Worm (Caenorhabditis elegans) whole organism, L3 larva: ENCODE data around the gene fubl-1.

Experiments
- R02D3.7 ChIP-seq: fragments of 150-350 bp; optimal IDR thresholded peaks from 2 replicates; lab custom pipeline; 2014; ENCODE audit warnings: missing biosample characterization, missing genetic modification characterization
- ZK546.5 ChIP-seq: sonication (generic microtip); optimal IDR thresholded peaks from 2 replicates; lab custom pipeline; 2017; ENCODE audit warnings: missing biosample characterization, missing genetic modification characterization
- ama-1 ChIP-seq: fragments of 150-350 bp; optimal IDR thresholded peaks from 2 replicates; lab custom pipeline; 2018
- ceh-16 ChIP-seq: sonication (generic microtip); optimal IDR thresholded peaks from 2 replicates; lab custom pipeline; 2017; ENCODE audit warnings: missing biosample characterization, missing genetic modification characterization
- ceh-28 ChIP-seq: fragments of 150-350 bp; optimal IDR thresholded peaks from 2 replicates; lab custom pipeline; 2014; ENCODE audit warnings: missing biosample characterization, missing genetic modification reagents, missing genetic modification characterization
- ceh-82 ChIP-seq: fragments of 150-350 bp; optimal IDR thresholded peaks from 2 replicates; lab custom pipeline; 2014; ENCODE audit warnings: missing biosample characterization, missing genetic modification characterization
- ceh-9 ChIP-seq: sonication (generic microtip); optimal IDR thresholded peaks from 2 replicates; lab custom pipeline; 2018; ENCODE audit warnings: missing biosample characterization, missing genetic modification characterization
- daf-12 ChIP-seq: fragments of 150-350 bp; optimal IDR thresholded peaks from 2 replicates; lab custom pipeline; 2014; ENCODE audit warnings: missing biosample characterization, missing genetic modification reagents, missing genetic modification characterization
- egl-27 ChIP-seq: sonication (generic microtip); optimal IDR thresholded peaks from 4 replicates; lab custom pipeline; 2017; ENCODE audit warnings: missing biosample characterization, missing genetic modification reagents, missing genetic modification characterization
- egl-5 ChIP-seq: fragments of 150-350 bp; optimal IDR thresholded peaks from 2 replicates; lab custom pipeline; 2017; ENCODE audit warnings: missing biosample characterization, missing genetic modification reagents, missing genetic modification characterization, inconsistent platforms
- elt-1 ChIP-seq: fragments of 150-350 bp; optimal IDR thresholded peaks from 2 replicates; lab custom pipeline; 2014; ENCODE audit warnings: missing biosample characterization, missing genetic modification characterization
- elt-2 ChIP-seq: sonication (generic microtip); optimal IDR thresholded peaks from 2 replicates; lab custom pipeline; 2016; ENCODE audit warnings: missing genetic modification reagents, mild to moderate bottlenecking, missing genetic modification characterization, missing compliant biosample characterization
- elt-3 ChIP-seq, 3 experiments: fragments of 150-350 bp in 1 of 3; sonication (generic microtip) in 2 of 3; optimal IDR thresholded peaks; 2 replicates in 2 of 3; 4 replicates in 1 of 3; lab custom pipeline; 2014 to 2017; ENCODE audit warnings: missing biosample characterization in 3 of 3, missing genetic modification characterization in 3 of 3
- eor-1 ChIP-seq, 2 experiments: fragments of 150-350 bp; optimal IDR thresholded peaks; 2 replicates each; lab custom pipeline; 2014 to 2018; ENCODE audit warnings: missing biosample characterization in 2 of 2, missing genetic modification characterization in 2 of 2
- fkh-10 ChIP-seq: sonication (generic microtip); optimal IDR thresholded peaks from 2 replicates; lab custom pipeline; 2017; ENCODE audit warnings: missing biosample characterization, missing genetic modification reagents, missing genetic modification characterization
- hmg-11 ChIP-seq: sonication (generic microtip); optimal IDR thresholded peaks from 2 replicates; lab custom pipeline; 2016; ENCODE audit warnings: missing genetic modification characterization, missing compliant biosample characterization
- jun-1 ChIP-seq: fragments of 150-350 bp; optimal IDR thresholded peaks from 2 replicates; lab custom pipeline; 2014; ENCODE audit warnings: missing biosample characterization, missing genetic modification reagents, missing genetic modification characterization
- lin-15B ChIP-seq: fragments of 150-350 bp; optimal IDR thresholded peaks from 2 replicates; lab custom pipeline; 2014; ENCODE audit warnings: missing biosample characterization, missing genetic modification characterization
- lin-39 ChIP-seq: fragments of 150-350 bp; optimal IDR thresholded peaks from 2 replicates; lab custom pipeline; 2018; ENCODE audit warnings: missing biosample characterization, missing genetic modification reagents, missing genetic modification characterization
- lsy-12 ChIP-seq: sonication (generic microtip); optimal IDR thresholded peaks from 2 replicates; lab custom pipeline; 2016; ENCODE audit warnings: mild to moderate bottlenecking, missing genetic modification characterization, missing compliant biosample characterization
- mdl-1 ChIP-seq: fragments of 150-350 bp; optimal IDR thresholded peaks from 2 replicates; lab custom pipeline; 2014; ENCODE audit warnings: missing biosample characterization, missing genetic modification characterization
- nfya-1 ChIP-seq: sonication (generic microtip); optimal IDR thresholded peaks from 2 replicates; lab custom pipeline; 2017; ENCODE audit warnings: missing genetic modification characterization, mild to moderate bottlenecking, missing compliant biosample characterization, antibody characterized with exemption, moderate library complexity; ENCODE audit not compliant: insufficient read depth
- nhr-11 ChIP-seq: fragments of 150-350 bp; optimal IDR thresholded peaks from 2 replicates; lab custom pipeline; 2014; ENCODE audit warnings: missing biosample characterization, missing genetic modification characterization
- nhr-12 ChIP-seq: fragments of 150-350 bp; optimal IDR thresholded peaks from 2 replicates; lab custom pipeline; 2014; ENCODE audit warnings: missing biosample characterization, missing genetic modification characterization
- nhr-25 ChIP-seq: sonication (generic microtip); optimal IDR thresholded peaks from 2 replicates; lab custom pipeline; 2017; ENCODE audit warnings: missing biosample characterization, missing genetic modification characterization
- nhr-28 ChIP-seq: fragments of 150-350 bp; optimal IDR thresholded peaks from 2 replicates; lab custom pipeline; 2014; ENCODE audit warnings: missing biosample characterization, missing genetic modification characterization
- nhr-43 ChIP-seq: sonication (generic microtip); optimal IDR thresholded peaks from 2 replicates; lab custom pipeline; 2016; ENCODE audit warnings: mild to moderate bottlenecking, missing genetic modification characterization, missing compliant biosample characterization; ENCODE audit not compliant: poor library complexity, severe bottlenecking
- nhr-67 ChIP-seq: fragments of 150-350 bp; optimal IDR thresholded peaks from 2 replicates; lab custom pipeline; 2014; ENCODE audit warnings: missing biosample characterization, missing genetic modification characterization
- nhr-76 ChIP-seq: fragments of 150-350 bp; sonication (generic microtip); optimal IDR thresholded peaks from 5 replicates; lab custom pipeline; 2014; ENCODE audit warnings: missing biosample characterization, missing genetic modification characterization
- nhr-77 ChIP-seq: fragments of 150-350 bp; optimal IDR thresholded peaks from 2 replicates; lab custom pipeline; 2014; ENCODE audit warnings: missing biosample characterization, missing genetic modification characterization
- pha-4 ChIP-seq: fragments of 150-350 bp; optimal IDR thresholded peaks from 2 replicates; lab custom pipeline; 2014; ENCODE audit warnings: missing biosample characterization, missing genetic modification reagents, missing genetic modification characterization
- pqm-1 ChIP-seq: fragments of 150-350 bp; optimal IDR thresholded peaks from 2 replicates; lab custom pipeline; 2017; ENCODE audit warnings: missing biosample characterization, missing genetic modification characterization, inconsistent platforms
- sea-2 ChIP-seq: fragments of 150-350 bp; sonication (generic microtip); optimal IDR thresholded peaks from 4 replicates; lab custom pipeline; 2014; ENCODE audit warnings: missing biosample characterization, missing genetic modification reagents, missing genetic modification characterization
- skn-1 ChIP-seq: fragments of 150-350 bp; optimal IDR thresholded peaks from 2 replicates; lab custom pipeline; 2014; ENCODE audit warnings: missing biosample characterization, missing genetic modification characterization
- tbx-2 ChIP-seq: sonication (generic microtip); optimal IDR thresholded peaks from 2 replicates; lab custom pipeline; 2016; ENCODE audit warnings: mild to moderate bottlenecking, missing genetic modification characterization, missing compliant biosample characterization
- unc-39 ChIP-seq: sonication (generic microtip); optimal IDR thresholded peaks from 4 replicates; lab custom pipeline; 2017; ENCODE audit warnings: missing biosample characterization, missing genetic modification characterization
- unc-62 ChIP-seq: fragments of 150-350 bp; sonication (generic microtip); optimal IDR thresholded peaks from 4 replicates; lab custom pipeline; 2014; ENCODE audit warnings: missing biosample characterization, missing genetic modification reagents, missing genetic modification characterization
- zag-1 ChIP-seq: fragments of 150-350 bp; optimal IDR thresholded peaks from 2 replicates; lab custom pipeline; 2014; ENCODE audit warnings: missing biosample characterization, missing genetic modification characterization
- ztf-11 ChIP-seq: fragments of 150-350 bp; optimal IDR thresholded peaks from 2 replicates; lab custom pipeline; 2014; ENCODE audit warnings: missing biosample characterization, missing genetic modification characterization

The fubl-1 gene

ce11 chrV:10238665-10239064 lies at the start of gene fubl-1:
TSS of gene fubl-1 (minus strand) at chrV:10238866.
- TF ChIP-seq nhr-77 (tag; lab: Kevin White, UChicago), result no peak
- TF ChIP-seq mdl-1 (tag; lab: Kevin White, UChicago), result no peak
- no peak for TF ChIP-seq R02D3.7
- peak; percentile 6 for TF ChIP-seq pha-4
- TF ChIP-seq fkh-10, result no peak
- TF ChIP-seq nhr-11, result no peak
- TF ChIP-seq nfya-1, result peak; percentile 50
- TF ChIP-seq ama-1 (lab: Kevin White, UChicago), result peak; percentile 39
- no peak for TF ChIP-seq nhr-12 (tag; lab: Kevin White, UChicago)
- no peak for TF ChIP-seq ceh-82 (tag; lab: Kevin White, UChicago)
- TF ChIP-seq ceh-28 (tag; lab: Kevin White, UChicago), result no peak
- no peak for TF ChIP-seq ceh-9 (tag; lab: Kevin White, UChicago)
- TF ChIP-seq ztf-11 (tag; lab: Kevin White, UChicago), result no peak
- no peak for TF ChIP-seq tbx-2 (tag; lab: Kevin White, UChicago)
- no peak for TF ChIP-seq jun-1 (tag; lab: Kevin White, UChicago)
- peak; percentile 2 for TF ChIP-seq elt-2 (tag; lab: Kevin White, UChicago)
- TF ChIP-seq zag-1 (tag; lab: Kevin White, UChicago), result no peak
- TF ChIP-seq daf-12 (tag; lab: Kevin White, UChicago), result no peak
- TF ChIP-seq elt-3 (tag; optimal IDR thresholded peaks at IDR 0.05; lab: Kevin White, UChicago), result no peak
- peak; percentile 9 for TF ChIP-seq hmg-11
- no peak for TF ChIP-seq egl-27 (tag; lab: Kevin White, UChicago)
- no peak for TF ChIP-seq nhr-76 (tag; lab: Kevin White, UChicago)
- TF ChIP-seq lin-15B (tag; lab: Kevin White, UChicago), result peak; percentile 73
- no peak for TF ChIP-seq skn-1 (tag; lab: Kevin White, UChicago)
- no peak for TF ChIP-seq ceh-16 (tag; lab: Kevin White, UChicago)
- no peak for TF ChIP-seq nhr-25 (tag; lab: Kevin White, UChicago)
- TF ChIP-seq sea-2 (GFP tag; lab: Kevin White, UChicago), result no peak
- TF ChIP-seq nhr-28 (tag; lab: Kevin White, UChicago), result no peak
- no peak for TF ChIP-seq ZK546.5 (tag; lab: Kevin White, UChicago)
- TF ChIP-seq elt-1 (tag; lab: Kevin White, UChicago), result no peak
- no peak for TF ChIP-seq egl-5 (tag; lab: Kevin White, UChicago)
- TF ChIP-seq lin-39, result peak; percentile 61
- TF ChIP-seq, all 47 proteins: peak for 7

- no peak for TF ChIP-seq hmg-11
- TF ChIP-seq unc-39 (tag; lab: Kevin White, UChicago), result no peak
- no peak for TF ChIP-seq nhr-76 (tag; lab: Kevin White, UChicago)
- no peak for TF ChIP-seq ceh-16 (tag; lab: Kevin White, UChicago)
- TF ChIP-seq lsy-12 (tag; lab: Kevin White, UChicago), result no peak
- no peak for TF ChIP-seq fkh-10
Observed at ce11 chrV:10287260-10287659, 48.6 kb upstream of the fubl-1 start, which contains the start of gene B0024.3. TSS of gene B0024.3 (plus strand) at chrV:10287560.

- no peak for TF ChIP-seq egl-5 (tag; lab: Kevin White, UChicago)
- TF ChIP-seq elt-2 (tag; lab: Kevin White, UChicago), result no peak
- TF ChIP-seq elt-1 (tag; lab: Kevin White, UChicago), result no peak
- TF ChIP-seq egl-27 (tag; lab: Kevin White, UChicago), result no peak
- no peak for TF ChIP-seq ama-1 (lab: Kevin White, UChicago)
- no peak for TF ChIP-seq ceh-16 (tag; lab: Kevin White, UChicago)
- no peak for TF ChIP-seq R02D3.7
- no peak for TF ChIP-seq lsy-12 (tag; lab: Kevin White, UChicago)
- no peak for TF ChIP-seq ceh-82 (tag; lab: Kevin White, UChicago)
- TF ChIP-seq nhr-67, result no peak
- no peak for TF ChIP-seq nhr-76 (tag; lab: Kevin White, UChicago)
- no peak for TF ChIP-seq skn-1 (tag; lab: Kevin White, UChicago)
- TF ChIP-seq unc-62 (GFP tag; lab: Kevin White, UChicago), result no peak
- TF ChIP-seq pqm-1 (tag; lab: Kevin White, UChicago), result no peak
- no peak for TF ChIP-seq ztf-11 (tag; lab: Kevin White, UChicago)
- no peak for TF ChIP-seq nhr-28 (tag; lab: Kevin White, UChicago)
- TF ChIP-seq eor-1 (tag; optimal IDR thresholded peaks at IDR 0.05; lab: Kevin White, UChicago), result no peak
- no peak for TF ChIP-seq nhr-43 (tag; lab: Kevin White, UChicago)
Observed at ce11 chrV:10285853-10286252, 47.2 kb upstream of the fubl-1 start.
